Fruit fly (Drosophila melanogaster): Measurements from ENCODE around the gene CG7907.

dm6 chr3R:21406708-21407107, 3.2 kb downstream of the CG7907 start:
- peak; percentile 29 to 43 for TF ChIP-seq CTCF (optimal IDR thresholded peaks at IDR 0.05)
- TF ChIP-seq CG8478 (optimal IDR thresholded peaks at IDR 0.05), result no peak
